Fruit fly (Drosophila melanogaster): Measurements from ENCODE around the gene muc.

Gene muc

dm6 chr2L:7434737-7435356, 8.2 kb downstream of the muc start (continued):
- TF ChIP-seq gsb-n (tag; optimal IDR thresholded peaks at IDR 0.05) (no peak), CG16813 (GFP tag; IDR thresholded peaks at IDR 0.05; ENCODE audit: partially characterized antibody) (no peak), CG14050 (GFP tag; IDR thresholded peaks at IDR 0.05) (no peak), ac (GFP tag; optimal IDR thresholded peaks at IDR 0.05) (no peak), cwo (GFP tag; optimal IDR thresholded peaks at IDR 0.05) (peak; percentile 35), chn (GFP tag; optimal IDR thresholded peaks at IDR 0.05) (no peak), pho (GFP tag; optimal IDR thresholded peaks at IDR 0.05) (no peak), CG32532 (GFP tag; IDR thresholded peaks at IDR 0.05) (peak; percentile 77), HHEX (GFP tag; optimal IDR thresholded peaks at IDR 0.05) (no peak), TFAM (GFP tag; optimal IDR thresholded peaks at IDR 0.05) (no peak), CG7786 (GFP tag; optimal IDR thresholded peaks at IDR 0.05) (no peak), CG9727 (GFP tag; optimal IDR thresholded peaks at IDR 0.05) (no peak), CG12769 (tag; optimal IDR thresholded peaks at IDR 0.05) (no peak), Asciz (GFP tag; optimal IDR thresholded peaks at IDR 0.05) (no peak), phol (tag; optimal IDR thresholded peaks at IDR 0.05) (no peak), bab2 (GFP tag; optimal IDR thresholded peaks at IDR 0.05) (no peak), CG10565 (GFP tag; optimal IDR thresholded peaks at IDR 0.05) (no peak), BtbVII (GFP tag; optimal IDR thresholded peaks at IDR 0.05) (peak; percentile 34), CG9817 (tag; optimal IDR thresholded peaks at IDR 0.05) (no peak), Sry-δ (GFP tag; optimal IDR thresholded peaks at IDR 0.05) (no peak), CG15479 (GFP tag; optimal IDR thresholded peaks at IDR 0.05) (no peak), CG8359 (GFP tag; optimal IDR thresholded peaks at IDR 0.05; ENCODE audit: borderline replicate concordance) (no peak), D19B (GFP tag; optimal IDR thresholded peaks at IDR 0.05) (no peak), dati (GFP tag; IDR thresholded peaks at IDR 0.05) (no peak), otp (GFP tag; IDR thresholded peaks at IDR 0.05) (no peak), hth (optimal IDR thresholded peaks at IDR 0.05) (no peak), CG8765 (GFP tag; IDR thresholded peaks at IDR 0.05) (no peak), dmrt99B (tag; optimal IDR thresholded peaks at IDR 0.05) (peak; percentile 12), hbn (GFP tag; IDR thresholded peaks at IDR 0.05; ENCODE audit: partially characterized antibody) (no peak), trem (tag; optimal IDR thresholded peaks at IDR 0.05) (no peak), lola (GFP tag; optimal IDR thresholded peaks at IDR 0.05) (no peak), slbo (GFP tag; IDR thresholded peaks at IDR 0.05) (peak; percentile 79), CG9437 (GFP tag; optimal IDR thresholded peaks at IDR 0.05) (no peak), CG18599 (GFP tag; optimal IDR thresholded peaks at IDR 0.05) (peak; percentile 67), CG6654 (GFP tag; optimal IDR thresholded peaks at IDR 0.05) (no peak), Elba2 (GFP tag; optimal IDR thresholded peaks at IDR 0.05) (no peak), Oaz (GFP tag; IDR thresholded peaks at IDR 0.05) (no peak), Opbp (GFP tag; IDR thresholded peaks at IDR 0.05; ENCODE audit: partially characterized antibody) (no peak), slp2 (GFP tag; optimal IDR thresholded peaks at IDR 0.05) (no peak), MTF-1 (GFP tag; optimal IDR thresholded peaks at IDR 0.05; ENCODE audit: borderline replicate concordance) (no peak), Ssrp (tag; optimal IDR thresholded peaks at IDR 0.05) (no peak), B-H1 (GFP tag; IDR thresholded peaks at IDR 0.05) (peak; percentile 18; the same call in 1 of the 3 replicates), crp (GFP tag; optimal IDR thresholded peaks at IDR 0.05) (no peak), sug (tag; optimal IDR thresholded peaks at IDR 0.05) (no peak), CG10321 (GFP tag; IDR thresholded peaks at IDR 0.05) (no peak), CG8388 (GFP tag; optimal IDR thresholded peaks at IDR 0.05) (no peak), Bdp1 (GFP tag; optimal IDR thresholded peaks at IDR 0.05) (no peak), CG7963 (GFP tag; IDR thresholded peaks at IDR 0.05; ENCODE audit: partially characterized antibody) (no peak), zf30C (GFP tag; optimal IDR thresholded peaks at IDR 0.05) (no peak)

All from whole organism, embryonic.